Fruit fly (Drosophila melanogaster) S2 (cell line): ENCODE data around the gene Btnd.

Experiments
- CG8478 ChIP-seq: fragments of >200 bp; optimal IDR thresholded peaks from 2 replicates; lab custom pipeline; 2018
- CTCF ChIP-seq, 2 experiments: fragments of >200 bp; optimal IDR thresholded peaks; 2 replicates each; lab custom pipeline; 2018

- TF ChIP-seq CG8478 (lab: Kevin White, UChicago) (no peak), CTCF (optimal IDR thresholded peaks at IDR 0.05; lab: Kevin White, UChicago) (no peak)
Observed at dm6 chrX:6237015-6237414, 17.9 kb upstream of the Btnd start, which contains the start of gene CG14445.
